Fruit fly (Drosophila melanogaster) whole organism, prepupa: Measurements from ENCODE around the gene eIF4A.

ENCODE experiments used
- CG10631 ChIP-seq: fragments of 200-800 bp; sonication (Bioruptor generic); optimal IDR thresholded peaks from 2 replicates; lab custom pipeline; 2016; ENCODE audit warnings: missing biosample characterization, missing genetic modification characterization
- CG10669 ChIP-seq: fragments of 200-800 bp; sonication (Bioruptor generic); optimal IDR thresholded peaks from 3 replicates; lab custom pipeline; 2018; ENCODE audit warnings: missing biosample characterization, mild to moderate bottlenecking, missing genetic modification characterization, moderate library complexity
- CG11902 ChIP-seq: fragments of 200-800 bp; sonication (Bioruptor generic); optimal IDR thresholded peaks from 3 replicates; lab custom pipeline; 2016; ENCODE audit warnings: missing biosample characterization, missing genetic modification characterization
- CG15336 ChIP-seq: fragments of 200-800 bp; sonication (Bioruptor generic); IDR thresholded peaks from 2 replicates; pipeline ENCODE4 v1.3.6; 2022; ENCODE audit warnings: missing biosample characterization, missing genetic modification characterization
- CG1621 ChIP-seq: fragments of 200-800 bp; sonication (Bioruptor generic); optimal IDR thresholded peaks from 3 replicates; lab custom pipeline; 2018; ENCODE audit warnings: missing biosample characterization, mild to moderate bottlenecking, missing genetic modification characterization
- CG16779 ChIP-seq: fragments of 200-800 bp; sonication (Bioruptor generic); optimal IDR thresholded peaks from 3 replicates; lab custom pipeline; 2017; ENCODE audit warnings: missing biosample characterization, mild to moderate bottlenecking, missing genetic modification characterization
- CG31627 ChIP-seq: fragments of 200-800 bp; sonication (Bioruptor generic); optimal IDR thresholded peaks from 3 replicates; lab custom pipeline; 2016; ENCODE audit warnings: missing biosample characterization, missing genetic modification characterization
- CG32006 ChIP-seq: fragments of 200-800 bp; sonication (Bioruptor generic); optimal IDR thresholded peaks from 3 replicates; lab custom pipeline; 2017; ENCODE audit warnings: missing biosample characterization, mild to moderate bottlenecking, missing genetic modification characterization
- CG34406 ChIP-seq: fragments of 200-800 bp; sonication (Bioruptor generic); optimal IDR thresholded peaks from 3 replicates; lab custom pipeline; 2016; ENCODE audit warnings: missing biosample characterization, missing genetic modification characterization
- CG3919 ChIP-seq: fragments of 200-800 bp; sonication (Bioruptor generic); optimal IDR thresholded peaks from 3 replicates; lab custom pipeline; 2016; ENCODE audit warnings: missing biosample characterization, missing genetic modification characterization
- CG6276 ChIP-seq: fragments of 200-800 bp; sonication (Bioruptor generic); optimal IDR thresholded peaks from 2 replicates; lab custom pipeline; 2017; ENCODE audit warnings: missing biosample characterization, mild to moderate bottlenecking, missing genetic modification characterization
- CG6792 ChIP-seq: fragments of 200-800 bp; sonication (Bioruptor generic); optimal IDR thresholded peaks from 3 replicates; lab custom pipeline; 2016; ENCODE audit warnings: missing biosample characterization, missing genetic modification characterization
- CG6808 ChIP-seq: fragments of 200-800 bp; sonication (Bioruptor generic); optimal IDR thresholded peaks from 3 replicates; lab custom pipeline; 2017; ENCODE audit warnings: missing biosample characterization, missing genetic modification characterization, mild to moderate bottlenecking, moderate library complexity, missing genetic modification reagents
- CG6854 ChIP-seq: fragments of 200-800 bp; sonication (Bioruptor generic); optimal IDR thresholded peaks from 2 replicates; lab custom pipeline; 2017; ENCODE audit warnings: missing biosample characterization, mild to moderate bottlenecking, missing genetic modification characterization
- CG7368 ChIP-seq: fragments of 200-800 bp; sonication (Bioruptor generic); optimal IDR thresholded peaks from 3 replicates; lab custom pipeline; 2016; ENCODE audit warnings: missing biosample characterization, missing genetic modification characterization
- CG8119 ChIP-seq: fragments of 200-800 bp; sonication (Bioruptor generic); IDR thresholded peaks from 3 replicates; pipeline ENCODE4 v1.3.6; 2022; ENCODE audit warnings: missing biosample characterization, missing genetic modification characterization
- CG8632 ChIP-seq: fragments of 200-800 bp; sonication (Bioruptor generic); optimal IDR thresholded peaks from 3 replicates; lab custom pipeline; 2016; ENCODE audit warnings: missing biosample characterization, missing genetic modification characterization
- Eip78C ChIP-seq: fragments of 200-800 bp; sonication (Bioruptor generic); peaks from one replicate; lab custom pipeline; 2016; ENCODE audit warnings: missing biosample characterization, missing genetic modification characterization
- Eip93F ChIP-seq: fragments of 200-800 bp; sonication (Bioruptor generic); optimal IDR thresholded peaks from 2 replicates; lab custom pipeline; 2016; ENCODE audit warnings: missing biosample characterization, mild to moderate bottlenecking, missing genetic modification characterization
- Ets96B ChIP-seq: fragments of 200-800 bp; optimal IDR thresholded peaks from 2 replicates; lab custom pipeline; 2019; ENCODE audit warnings: missing biosample characterization, mild to moderate bottlenecking, missing genetic modification characterization, moderate library complexity
- Gug ChIP-seq: fragments of 200-800 bp; sonication (Bioruptor generic); IDR thresholded peaks from 2 replicates; pipeline ENCODE4 v1.3.6; 2022; ENCODE audit warnings: missing biosample characterization, missing genetic modification characterization
- Hr38 ChIP-seq: sonication (Bioruptor generic); optimal IDR thresholded peaks from 2 replicates; lab custom pipeline; 2016; ENCODE audit warnings: missing biosample characterization, missing genetic modification characterization
- Hr39 ChIP-seq: fragments of 200-800 bp; sonication (Bioruptor generic); optimal IDR thresholded peaks from 2 replicates; lab custom pipeline; 2016; ENCODE audit warnings: missing biosample characterization, missing genetic modification characterization
- Hr4 ChIP-seq: fragments of 200-800 bp; sonication (Bioruptor generic); optimal IDR thresholded peaks from 3 replicates; lab custom pipeline; 2016; ENCODE audit warnings: missing biosample characterization, missing genetic modification characterization
- Lpt ChIP-seq: fragments of 200-800 bp; sonication (Bioruptor generic); optimal IDR thresholded peaks from 3 replicates; lab custom pipeline; 2016; ENCODE audit warnings: missing biosample characterization, missing genetic modification characterization
- Met ChIP-seq: fragments of 200-800 bp; sonication (Bioruptor generic); optimal IDR thresholded peaks from 3 replicates; lab custom pipeline; 2016; ENCODE audit warnings: missing biosample characterization, missing genetic modification characterization
- OdsH ChIP-seq: fragments of 200-800 bp; sonication (Bioruptor generic); optimal IDR thresholded peaks from 3 replicates; lab custom pipeline; 2016; ENCODE audit warnings: missing biosample characterization, missing genetic modification characterization
- Smox ChIP-seq: fragments of 200-800 bp; sonication (Bioruptor generic); optimal IDR thresholded peaks from 3 replicates; lab custom pipeline; 2016; ENCODE audit warnings: missing biosample characterization, missing genetic modification characterization
- Sox102F ChIP-seq: fragments of 200-800 bp; sonication (Bioruptor generic); optimal IDR thresholded peaks from 2 replicates; lab custom pipeline; 2016; ENCODE audit warnings: missing biosample characterization, mild to moderate bottlenecking, missing genetic modification characterization
- Sox14 ChIP-seq: fragments of 200-800 bp; sonication (Bioruptor generic); optimal IDR thresholded peaks from 3 replicates; lab custom pipeline; 2016; ENCODE audit warnings: missing biosample characterization, missing genetic modification characterization
- Sox15 ChIP-seq: fragments of 200-800 bp; sonication (Bioruptor generic); optimal IDR thresholded peaks from 3 replicates; lab custom pipeline; 2016; ENCODE audit warnings: missing biosample characterization, missing genetic modification characterization
- achi ChIP-seq: fragments of 200-800 bp; sonication (Bioruptor generic); optimal IDR thresholded peaks from 3 replicates; lab custom pipeline; 2016; ENCODE audit warnings: missing biosample characterization, missing genetic modification characterization
- acj6 ChIP-seq: fragments of 200-800 bp; sonication (Bioruptor generic); optimal IDR thresholded peaks from 3 replicates; lab custom pipeline; 2016; ENCODE audit warnings: missing biosample characterization, missing genetic modification characterization
- cyc ChIP-seq: fragments of 200-800 bp; sonication (Bioruptor generic); optimal IDR thresholded peaks from 3 replicates; lab custom pipeline; 2016; ENCODE audit warnings: missing biosample characterization, missing genetic modification characterization
- dac ChIP-seq: fragments of 200-800 bp; sonication (Bioruptor generic); optimal IDR thresholded peaks from 2 replicates; lab custom pipeline; 2017; ENCODE audit warnings: missing biosample characterization, mild to moderate bottlenecking, missing genetic modification characterization
- eg ChIP-seq: fragments of 200-800 bp; sonication (Bioruptor generic); IDR thresholded peaks from 3 replicates; pipeline ENCODE4 v1.3.6; 2022; ENCODE audit warnings: missing biosample characterization, missing genetic modification characterization
- esn ChIP-seq: fragments of 200-800 bp; sonication (Bioruptor generic); optimal IDR thresholded peaks from 2 replicates; lab custom pipeline; 2016; ENCODE audit warnings: missing biosample characterization, mild to moderate bottlenecking, missing genetic modification characterization, moderate library complexity
- fd59A ChIP-seq: fragments of 200-800 bp; sonication (Bioruptor generic); optimal IDR thresholded peaks from 2 replicates; lab custom pipeline; 2017; ENCODE audit warnings: missing biosample characterization, mild to moderate bottlenecking, missing genetic modification characterization, missing genetic modification reagents
- fd85E ChIP-seq: fragments of 200-800 bp; sonication (Bioruptor generic); optimal IDR thresholded peaks from 3 replicates; lab custom pipeline; 2016; ENCODE audit warnings: missing biosample characterization, missing genetic modification characterization
- fkh ChIP-seq: fragments of 200-800 bp; sonication (Bioruptor generic); optimal IDR thresholded peaks from 3 replicates; lab custom pipeline; 2017; ENCODE audit warnings: missing biosample characterization, mild to moderate bottlenecking, missing genetic modification characterization, moderate library complexity
- lz ChIP-seq: fragments of 200-800 bp; sonication (Bioruptor generic); optimal IDR thresholded peaks from 3 replicates; lab custom pipeline; 2016; ENCODE audit warnings: missing biosample characterization, missing genetic modification characterization
- net ChIP-seq: fragments of 200-800 bp; sonication (Bioruptor generic); optimal IDR thresholded peaks from 3 replicates; lab custom pipeline; 2016; ENCODE audit warnings: missing biosample characterization, missing genetic modification characterization
- pdm3 ChIP-seq: fragments of 200-800 bp; sonication (Bioruptor generic); optimal IDR thresholded peaks from 3 replicates; lab custom pipeline; 2016; ENCODE audit warnings: missing biosample characterization, missing genetic modification characterization
- salr ChIP-seq, 2 experiments: fragments of 200-800 bp; sonication (Bioruptor generic); optimal IDR thresholded peaks; 3 replicates each; lab custom pipeline; 2016 to 2018; ENCODE audit warnings: missing biosample characterization in 2 of 2, missing genetic modification characterization in 2 of 2, mild to moderate bottlenecking in 1 of 2
- svp ChIP-seq: fragments of 200-800 bp; sonication (Bioruptor generic); peaks from one replicate; lab custom pipeline; 2016; ENCODE audit warnings: missing biosample characterization, missing genetic modification characterization
- vri ChIP-seq: fragments of 200-800 bp; sonication (Bioruptor generic); optimal IDR thresholded peaks from 3 replicates; lab custom pipeline; 2016; ENCODE audit warnings: missing biosample characterization, mild to moderate bottlenecking, missing genetic modification characterization

The eIF4A gene

DNA sequence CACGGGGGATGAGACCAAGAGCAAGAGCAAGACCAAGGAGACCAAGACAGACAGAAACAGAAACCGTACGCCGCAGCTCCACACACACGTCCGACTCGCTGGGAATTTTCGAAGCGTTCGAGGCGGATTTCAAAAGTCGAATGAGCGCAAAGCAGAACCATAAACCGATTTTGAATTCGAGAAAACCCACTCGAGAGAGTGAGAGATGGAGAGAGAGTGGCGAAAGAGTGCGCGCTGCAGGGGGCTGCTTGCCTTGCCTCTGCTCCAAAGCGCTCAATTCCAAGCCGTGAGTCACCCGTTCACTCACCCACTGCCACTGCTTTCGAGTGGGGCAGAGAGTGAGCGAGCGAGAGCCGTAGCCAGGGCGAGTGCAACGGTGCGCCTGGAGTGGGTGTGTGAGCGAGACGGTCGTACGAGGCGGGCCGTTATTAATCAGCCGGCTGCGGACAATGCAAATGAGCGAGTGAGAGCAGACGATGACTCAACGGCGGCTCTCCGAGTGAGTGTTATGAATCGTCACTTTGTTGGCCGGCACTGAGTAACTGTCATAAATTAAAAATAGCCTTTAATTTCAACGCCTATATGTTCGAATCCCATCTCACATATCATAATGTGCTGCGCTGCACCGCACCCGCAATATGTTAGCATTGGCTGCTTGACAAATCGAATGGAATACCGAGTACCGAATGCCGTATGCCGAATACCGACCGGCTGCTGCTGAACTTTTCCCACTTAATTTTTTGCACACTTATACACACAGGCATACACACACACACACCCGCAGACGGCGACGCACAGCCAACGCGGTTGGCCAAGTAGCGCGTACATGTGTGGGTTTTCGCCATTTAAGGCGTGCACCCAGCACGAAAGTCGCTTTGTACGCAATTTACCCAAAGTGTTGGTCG is 1.4 kb upstream of the eIF4A start (continued):
- TF ChIP-seq Lpt (GFP tag; lab: Kevin White, UChicago) = no peak
- no peak for TF ChIP-seq fd59A (GFP tag; lab: Kevin White, UChicago)
- no peak for TF ChIP-seq CG31627 (GFP tag; lab: Kevin White, UChicago)
- TF ChIP-seq Hr4 = no peak
- TF ChIP-seq vri = peak; percentile 70
- TF ChIP-seq Eip93F (GFP tag; lab: Kevin White, UChicago) = no peak
- no peak for TF ChIP-seq pdm3 (GFP tag; lab: Kevin White, UChicago)
- peak; percentile 81 for TF ChIP-seq svp (GFP tag; lab: Kevin White, UChicago)
- TF ChIP-seq CG11902 (GFP tag; lab: Kevin White, UChicago) = no peak
- no peak for TF ChIP-seq cyc (GFP tag; lab: Kevin White, UChicago)
- no peak for TF ChIP-seq Hr38 (GFP tag; lab: Kevin White, UChicago)
- no peak for TF ChIP-seq CG15336
- no peak for TF ChIP-seq CG10631 (GFP tag; lab: Kevin White, UChicago)
- no peak for TF ChIP-seq CG34406 (GFP tag; lab: Kevin White, UChicago)
- no peak for TF ChIP-seq Sox15
- TF ChIP-seq Gug = no peak
- TF ChIP-seq CG6792 (GFP tag; lab: Kevin White, UChicago) = peak; percentile 14
- no peak for TF ChIP-seq salr (GFP tag; optimal IDR thresholded peaks at IDR 0.05; lab: Kevin White, UChicago)
- peak; percentile 54 for TF ChIP-seq Met (GFP tag; lab: Kevin White, UChicago)
- TF ChIP-seq eg (GFP tag; lab: Robert Waterston, UW) = no peak
- no peak for TF ChIP-seq CG10669 (GFP tag; lab: Kevin White, UChicago)
- TF ChIP-seq fd85E (GFP tag; lab: Kevin White, UChicago) = peak; percentile 9
- peak; percentile 49 for TF ChIP-seq esn (GFP tag; lab: Kevin White, UChicago)
- peak; percentile 77 for TF ChIP-seq CG6854 (GFP tag; lab: Kevin White, UChicago)
- TF ChIP-seq CG6276 = peak; percentile 29
- TF ChIP-seq CG1621 (tag; lab: Kevin White, UChicago) = peak; percentile 45
- peak; percentile 52 for TF ChIP-seq CG3919
- TF ChIP-seq, all 60 proteins: peak for 24

DNA sequence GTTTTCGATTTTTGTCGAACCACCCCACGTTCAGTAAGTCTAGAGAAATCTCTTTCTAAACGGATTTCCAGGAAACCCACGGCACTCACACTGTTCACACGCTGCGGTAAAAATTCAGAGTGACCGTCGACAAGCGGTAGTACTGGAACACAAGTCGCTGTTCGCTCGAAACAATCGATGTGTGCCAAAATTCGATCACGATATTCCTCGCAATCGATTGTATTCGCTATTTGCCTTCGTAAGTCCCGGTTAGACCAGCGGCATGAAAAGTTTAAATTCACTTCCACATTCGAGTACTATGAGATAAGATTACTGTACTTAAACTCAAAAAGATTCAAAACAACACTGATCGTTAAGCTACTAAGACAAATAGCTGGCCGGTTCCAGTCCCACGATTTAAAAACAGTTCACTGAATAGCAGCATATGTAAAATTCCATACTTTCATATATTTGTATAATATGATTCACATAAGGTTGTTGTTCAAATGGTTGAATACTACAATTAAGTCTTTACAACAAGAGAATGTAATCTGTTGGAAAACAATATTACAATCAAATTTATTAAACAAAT is 617 bp upstream of the eIF4A start, which contains the start of gene chic:
chic (minus strand) TSS at position 157 of the 571 bp plus-strand sequence.
- TF ChIP-seq vri = peak; percentile 3
- TF ChIP-seq CG6276 = no peak
- TF ChIP-seq OdsH = no peak
- no peak for TF ChIP-seq esn (GFP tag; lab: Kevin White, UChicago)
- TF ChIP-seq CG10631 (GFP tag; lab: Kevin White, UChicago) = no peak
- TF ChIP-seq CG8632 (GFP tag; lab: Kevin White, UChicago) = no peak
- TF ChIP-seq Ets96B (tag; lab: Kevin White, UChicago) = peak; percentile 19
- TF ChIP-seq CG31627 (GFP tag; lab: Kevin White, UChicago) = no peak
- peak; percentile 33 for TF ChIP-seq Eip78C (GFP tag; lab: Kevin White, UChicago)
- TF ChIP-seq CG16779 (tag; lab: Kevin White, UChicago) = no peak
- TF ChIP-seq CG7368 (GFP tag; lab: Kevin White, UChicago) = no peak
- TF ChIP-seq CG1621 (tag; lab: Kevin White, UChicago) = no peak
- TF ChIP-seq acj6 (GFP tag; lab: Kevin White, UChicago) = no peak
- TF ChIP-seq CG6808 (GFP tag; lab: Kevin White, UChicago) = no peak
- peak; percentile 55 for TF ChIP-seq Sox102F (GFP tag; lab: Kevin White, UChicago)
- no peak for TF ChIP-seq net (GFP tag; lab: Kevin White, UChicago)
- TF ChIP-seq Hr4 = peak; percentile 19
- peak; percentile 19 for TF ChIP-seq CG32006 (GFP tag; lab: Kevin White, UChicago)
- no peak for TF ChIP-seq Sox14
- no peak for TF ChIP-seq fd85E (GFP tag; lab: Kevin White, UChicago)
- TF ChIP-seq Gug = no peak
- no peak for TF ChIP-seq lz (GFP tag; lab: Kevin White, UChicago)
- TF ChIP-seq fkh (GFP tag; lab: Kevin White, UChicago) = no peak
- no peak for TF ChIP-seq CG10669 (GFP tag; lab: Kevin White, UChicago)
- no peak for TF ChIP-seq achi (GFP tag; lab: Kevin White, UChicago)
- TF ChIP-seq CG15336 = no peak
- peak; percentile 34 for TF ChIP-seq Smox (GFP tag; lab: Kevin White, UChicago)
- TF ChIP-seq dac (GFP tag; lab: Kevin White, UChicago) = no peak
- TF ChIP-seq svp (GFP tag; lab: Kevin White, UChicago) = peak; percentile 48
- no peak for TF ChIP-seq eg (GFP tag; lab: Robert Waterston, UW)
- TF ChIP-seq Hr38 (GFP tag; lab: Kevin White, UChicago) = no peak
- no peak for TF ChIP-seq CG8119
- TF ChIP-seq CG6792 (GFP tag; lab: Kevin White, UChicago) = no peak
- TF ChIP-seq Hr39 = peak; percentile 19
- peak; percentile 2 for TF ChIP-seq CG34406 (GFP tag; lab: Kevin White, UChicago)
